Fruit fly (Drosophila melanogaster) whole organism, embryonic: ENCODE results near the gene msn.

ENCODE experiments used
- Ada2b ChIP-seq: fragments of 200-800 bp; sonication (Bioruptor generic); IDR thresholded peaks from 2 replicates; pipeline ENCODE4 v1.3.6; 2022; ENCODE audit warnings: missing biosample characterization, missing genetic modification characterization
- B-H1 ChIP-seq: fragments of 200-800 bp; sonication (Bioruptor generic); IDR thresholded peaks from 3 replicates; pipeline ENCODE4 v1.3.6; 2022; ENCODE audit warnings: missing biosample characterization, missing genetic modification characterization
- BtbVII ChIP-seq: fragments of 200-800 bp; sonication (Bioruptor generic); optimal IDR thresholded peaks from 3 replicates; lab custom pipeline; 2017; ENCODE audit warnings: missing biosample characterization, mild to moderate bottlenecking, missing genetic modification characterization
- CG10147 ChIP-seq: fragments of 200-800 bp; sonication (Bioruptor generic); optimal IDR thresholded peaks from 2 replicates; lab custom pipeline; 2019; ENCODE audit warnings: missing biosample characterization, mild to moderate bottlenecking, missing genetic modification characterization, moderate library complexity
- CG11398 ChIP-seq: fragments of 200-800 bp; sonication (Bioruptor generic); optimal IDR thresholded peaks from 2 replicates; lab custom pipeline; 2016; ENCODE audit warnings: missing biosample characterization, missing genetic modification characterization
- CG12769 ChIP-seq: fragments of 200-800 bp; sonication (Bioruptor generic); optimal IDR thresholded peaks from 2 replicates; lab custom pipeline; 2019; ENCODE audit warnings: missing biosample characterization, mild to moderate bottlenecking, missing genetic modification characterization, moderate library complexity
- CG12942 ChIP-seq: fragments of 200-800 bp; sonication (Bioruptor generic); optimal IDR thresholded peaks from 3 replicates; lab custom pipeline; 2016; ENCODE audit warnings: missing biosample characterization, missing genetic modification characterization
- CG1603 ChIP-seq: fragments of 200-800 bp; sonication (Bioruptor generic); optimal IDR thresholded peaks from 2 replicates; lab custom pipeline; 2019; ENCODE audit warnings: missing biosample characterization, mild to moderate bottlenecking, missing genetic modification characterization, moderate library complexity
- CG17328 ChIP-seq: fragments of 200-800 bp; sonication (Bioruptor generic); IDR thresholded peaks from 2 replicates; pipeline ENCODE4 v1.3.6; 2022; ENCODE audit warnings: missing biosample characterization, missing genetic modification characterization
- CG18476 ChIP-seq: fragments of 200-800 bp; sonication (Bioruptor generic); optimal IDR thresholded peaks from 2 replicates; lab custom pipeline; 2016; ENCODE audit warnings: missing biosample characterization, mild to moderate bottlenecking, missing genetic modification characterization
- CG2875 ChIP-seq: fragments of 200-800 bp; sonication (Bioruptor generic); optimal IDR thresholded peaks from 2 replicates; lab custom pipeline; 2017; ENCODE audit warnings: missing biosample characterization, mild to moderate bottlenecking, missing genetic modification characterization, missing genetic modification reagents
- CG30431 ChIP-seq: fragments of 200-800 bp; sonication (Bioruptor generic); optimal IDR thresholded peaks from 2 replicates; lab custom pipeline; 2017; ENCODE audit warnings: missing biosample characterization, missing genetic modification characterization
- CG31224 ChIP-seq: fragments of 200-800 bp; sonication (Bioruptor generic); IDR thresholded peaks from 2 replicates; pipeline ENCODE4 v1.3.6; 2022; ENCODE audit warnings: missing biosample characterization, missing genetic modification characterization
- CG34422 ChIP-seq: fragments of 200-800 bp; sonication (Bioruptor generic); IDR thresholded peaks from 3 replicates; pipeline ENCODE4 v1.3.6; 2022; ENCODE audit warnings: missing biosample characterization, missing genetic modification characterization
- CG4730 ChIP-seq: fragments of 200-800 bp; sonication (Bioruptor generic); IDR thresholded peaks from 2 replicates; pipeline ENCODE4 v1.3.6; 2022; ENCODE audit warnings: missing biosample characterization, missing genetic modification characterization
- CG5180 ChIP-seq: fragments of 200-800 bp; sonication (Bioruptor generic); optimal IDR thresholded peaks from 3 replicates; lab custom pipeline; 2017; ENCODE audit warnings: missing biosample characterization, missing genetic modification characterization, mild to moderate bottlenecking, moderate library complexity, missing genetic modification reagents
- CG6813 ChIP-seq: fragments of 200-800 bp; sonication (Bioruptor generic); optimal IDR thresholded peaks from 2 replicates; lab custom pipeline; 2017; ENCODE audit warnings: missing biosample characterization, missing genetic modification characterization, mild to moderate bottlenecking, moderate library complexity, missing genetic modification reagents
- CG7556 ChIP-seq: fragments of 200-800 bp; sonication (Bioruptor generic); optimal IDR thresholded peaks from 2 replicates; lab custom pipeline; 2017; ENCODE audit warnings: missing biosample characterization, mild to moderate bottlenecking, missing genetic modification characterization
- CG7839 ChIP-seq: fragments of 200-800 bp; sonication (Bioruptor generic); optimal IDR thresholded peaks from 3 replicates; lab custom pipeline; 2018; ENCODE audit warnings: missing biosample characterization, mild to moderate bottlenecking, missing genetic modification characterization, moderate library complexity
- CG9437 ChIP-seq: fragments of 200-800 bp; sonication (Bioruptor generic); optimal IDR thresholded peaks from 2 replicates; lab custom pipeline; 2018; ENCODE audit warnings: missing biosample characterization, mild to moderate bottlenecking, missing genetic modification characterization
- CHES-1-like ChIP-seq: fragments of 200-800 bp; sonication (Bioruptor generic); optimal IDR thresholded peaks from 2 replicates; lab custom pipeline; 2016; ENCODE audit warnings: missing biosample characterization, missing genetic modification characterization
- Dad ChIP-seq: fragments of 200-800 bp; sonication (Bioruptor generic); optimal IDR thresholded peaks from 3 replicates; lab custom pipeline; 2016; ENCODE audit warnings: missing biosample characterization, missing genetic modification characterization
- Dip2 ChIP-seq: fragments of 200-800 bp; sonication (Bioruptor generic); IDR thresholded peaks from 2 replicates; pipeline ENCODE4 v1.3.6; 2022; ENCODE audit warnings: missing biosample characterization, missing genetic modification characterization
- Dp ChIP-seq: fragments of 200-800 bp; sonication (Bioruptor generic); optimal IDR thresholded peaks from 2 replicates; lab custom pipeline; 2018; ENCODE audit warnings: missing biosample characterization, mild to moderate bottlenecking, missing genetic modification characterization, moderate library complexity
- Elba2 ChIP-seq: fragments of 200-800 bp; sonication (Bioruptor generic); optimal IDR thresholded peaks from 3 replicates; lab custom pipeline; 2016; ENCODE audit warnings: missing biosample characterization, missing genetic modification characterization
- Nf-YB ChIP-seq: fragments of 200-800 bp; sonication (Bioruptor generic); optimal IDR thresholded peaks from 3 replicates; lab custom pipeline; 2019; ENCODE audit warnings: missing biosample characterization, mild to moderate bottlenecking, missing genetic modification characterization, moderate library complexity
- Oaz ChIP-seq: fragments of 200-800 bp; sonication (Bioruptor generic); IDR thresholded peaks from 2 replicates; pipeline ENCODE4 v1.3.6; 2022; ENCODE audit warnings: missing biosample characterization, missing genetic modification characterization
- Optix ChIP-seq: fragments of 200-800 bp; sonication (Bioruptor generic); IDR thresholded peaks from 3 replicates; pipeline ENCODE4 v1.3.6; 2022; ENCODE audit warnings: missing biosample characterization, missing genetic modification characterization
- Xrp1 ChIP-seq: fragments of 200-800 bp; sonication (Bioruptor generic); IDR thresholded peaks from 2 replicates; pipeline ENCODE4 v1.3.6; 2022; ENCODE audit warnings: missing biosample characterization, missing genetic modification characterization
- ara ChIP-seq: fragments of 200-800 bp; sonication (Bioruptor generic); IDR thresholded peaks from 2 replicates; pipeline ENCODE4 v1.3.6; 2022; ENCODE audit warnings: missing biosample characterization, missing genetic modification characterization
- ash1 ChIP-seq: fragments of 200-800 bp; sonication (Bioruptor generic); optimal IDR thresholded peaks from 2 replicates; lab custom pipeline; 2018; ENCODE audit warnings: missing biosample characterization, mild to moderate bottlenecking, missing genetic modification characterization
- btn ChIP-seq: fragments of 200-800 bp; sonication (Bioruptor generic); optimal IDR thresholded peaks from 2 replicates; lab custom pipeline; 2016; ENCODE audit warnings: missing biosample characterization, missing genetic modification characterization
- chif ChIP-seq, 2 experiments: fragments of 200-800 bp; sonication (Bioruptor generic); optimal IDR thresholded peaks; 3 replicates each; lab custom pipeline; 2016; ENCODE audit warnings: missing biosample characterization in 2 of 2, missing genetic modification characterization in 2 of 2
- emc ChIP-seq: fragments of 200-800 bp; sonication (Bioruptor generic); optimal IDR thresholded peaks from 2 replicates; lab custom pipeline; 2016; ENCODE audit warnings: missing biosample characterization, missing genetic modification characterization
- gsb-n ChIP-seq: fragments of 200-800 bp; sonication (Bioruptor generic); optimal IDR thresholded peaks from 3 replicates; lab custom pipeline; 2018; ENCODE audit warnings: missing biosample characterization, mild to moderate bottlenecking, missing genetic modification characterization
- ham ChIP-seq: fragments of 200-800 bp; sonication (Bioruptor generic); IDR thresholded peaks from 2 replicates; pipeline ENCODE4 v1.3.6; 2022; ENCODE audit warnings: missing biosample characterization, missing genetic modification characterization
- inv ChIP-seq: fragments of 200-800 bp; sonication (Bioruptor generic); IDR thresholded peaks from 2 replicates; pipeline ENCODE4 v1.3.6; 2022; ENCODE audit warnings: missing biosample characterization, missing genetic modification characterization; ENCODE audit not compliant: partially characterized antibody
- klu ChIP-seq: fragments of 200-800 bp; sonication (Bioruptor generic); IDR thresholded peaks from 2 replicates; pipeline ENCODE4 v1.3.6; 2022; ENCODE audit warnings: missing biosample characterization, missing genetic modification characterization
- nau ChIP-seq: fragments of 200-800 bp; sonication (Bioruptor generic); optimal IDR thresholded peaks from 3 replicates; lab custom pipeline; 2017; ENCODE audit warnings: missing biosample characterization, mild to moderate bottlenecking, missing genetic modification characterization, missing genetic modification reagents
- nerfin-2 ChIP-seq: fragments of 200-800 bp; sonication (Bioruptor generic); IDR thresholded peaks from 2 replicates; pipeline ENCODE4 v1.3.6; 2022; ENCODE audit warnings: missing biosample characterization, missing genetic modification characterization; ENCODE audit not compliant: partially characterized antibody
- org-1 ChIP-seq: fragments of 200-800 bp; sonication (Bioruptor generic); optimal IDR thresholded peaks from 2 replicates; lab custom pipeline; 2017; ENCODE audit warnings: missing biosample characterization, missing genetic modification characterization
- otp ChIP-seq: fragments of 200-800 bp; sonication (Bioruptor generic); IDR thresholded peaks from 3 replicates; pipeline ENCODE4, ENCODE4 v1.3.6; 2022; ENCODE audit warnings: missing biosample characterization, missing genetic modification characterization
- pb ChIP-seq: fragments of 200-800 bp; sonication (Bioruptor generic); optimal IDR thresholded peaks from 3 replicates; lab custom pipeline; 2016; ENCODE audit warnings: missing biosample characterization, missing genetic modification characterization
- pzg ChIP-seq: fragments of 200-800 bp; sonication (Bioruptor generic); optimal IDR thresholded peaks from 3 replicates; lab custom pipeline; 2018; ENCODE audit warnings: missing biosample characterization, mild to moderate bottlenecking, missing genetic modification characterization, moderate library complexity
- row ChIP-seq: fragments of 200-800 bp; sonication (Bioruptor generic); IDR thresholded peaks from 3 replicates; pipeline ENCODE4 v1.3.6; 2022; ENCODE audit warnings: missing biosample characterization, missing genetic modification characterization
- run ChIP-seq: fragments of 200-800 bp; sonication (Bioruptor generic); optimal IDR thresholded peaks from 3 replicates; lab custom pipeline; 2018; ENCODE audit warnings: missing biosample characterization, mild to moderate bottlenecking, missing genetic modification characterization
- salm ChIP-seq: fragments of 200-800 bp; sonication (Bioruptor generic); optimal IDR thresholded peaks from 2 replicates; lab custom pipeline; 2018; ENCODE audit warnings: missing biosample characterization, mild to moderate bottlenecking, missing genetic modification characterization
- shn ChIP-seq: fragments of 200-800 bp; sonication (Bioruptor generic); optimal IDR thresholded peaks from 3 replicates; lab custom pipeline; 2016; ENCODE audit warnings: missing biosample characterization, missing genetic modification characterization
- sob ChIP-seq: fragments of 200-800 bp; sonication (Bioruptor generic); IDR thresholded peaks from 2 replicates; pipeline ENCODE4 v1.3.6; 2022; ENCODE audit warnings: missing biosample characterization, missing genetic modification characterization
- tap ChIP-seq: fragments of 200-800 bp; optimal IDR thresholded peaks from 3 replicates; lab custom pipeline; 2019; ENCODE audit warnings: missing biosample characterization, mild to moderate bottlenecking, missing genetic modification characterization, moderate library complexity
- ttk ChIP-seq: fragments of 200-800 bp; sonication (Bioruptor generic); IDR thresholded peaks from 2 replicates; pipeline ENCODE4 v2.1.2; 2022; ENCODE audit warnings: missing biosample characterization, missing genetic modification characterization

msn gene

DNA sequence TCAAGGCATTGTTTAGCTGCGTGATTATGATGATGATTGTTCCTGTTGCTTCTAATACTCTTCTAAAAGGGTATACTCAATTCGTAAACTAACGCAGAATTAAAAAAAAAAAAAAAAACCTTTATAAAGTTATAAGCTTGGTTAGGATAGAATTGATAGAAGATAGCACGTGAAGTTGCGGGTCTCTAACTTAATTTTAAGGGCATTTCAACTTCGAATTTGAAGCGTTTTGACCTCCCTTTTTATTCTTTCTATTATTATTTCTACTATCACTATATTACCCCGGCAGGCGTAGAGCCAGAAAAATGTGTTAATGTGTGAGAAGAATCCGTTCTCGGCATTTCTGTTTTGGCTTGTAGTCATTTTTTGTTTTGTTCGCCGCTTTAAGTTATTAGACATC is 7.6 kb downstream of the msn start (continued):
- peak; percentile 12 for TF ChIP-seq CG9437
- no peak for TF ChIP-seq Elba2
- TF ChIP-seq CHES-1-like (GFP tag; lab: Kevin White, UChicago), result peak; percentile 23
- TF ChIP-seq chif (GFP tag; optimal IDR thresholded peaks at IDR 0.05; lab: Kevin White, UChicago), result peak; percentile 61 to 72
- peak; percentile 60 for TF ChIP-seq CG7556 (GFP tag; lab: Kevin White, UChicago)
- peak; percentile 67 for TF ChIP-seq Ada2b
- TF ChIP-seq CG1603 (tag; lab: Kevin White, UChicago), result no peak
- peak; percentile 50; the same call in 1 of the 3 replicates for TF ChIP-seq CG34422 (GFP tag; lab: Robert Waterston, UW)
- peak; percentile 64; the same call in 1 of the 2 replicates for TF ChIP-seq ara (GFP tag; lab: Robert Waterston, UW)
- TF ChIP-seq B-H1, result peak; percentile 36; the same call in 2 of the 3 replicates
- TF ChIP-seq ash1, result no peak
- TF ChIP-seq CG10147, result peak; percentile 58
- peak; percentile 79 for TF ChIP-seq Xrp1 (GFP tag; lab: Robert Waterston, UW)
- TF ChIP-seq otp, result 0 out of 3 replicates have a peak, but pooled peaks have one; percentile 51
- no peak for TF ChIP-seq emc (GFP tag; lab: Kevin White, UChicago)
- no peak for TF ChIP-seq pzg (GFP tag; lab: Kevin White, UChicago)
- no peak for TF ChIP-seq Dip2
- no peak for TF ChIP-seq Oaz
- peak; percentile 31 for TF ChIP-seq salm
- no peak for TF ChIP-seq run (tag; lab: Kevin White, UChicago)
- no peak for TF ChIP-seq Dp
- no peak for TF ChIP-seq CG30431 (GFP tag; lab: Kevin White, UChicago)
- peak; percentile 84 for TF ChIP-seq row (GFP tag; lab: Robert Waterston, UW)
- TF ChIP-seq Dad, result peak; percentile 33
- peak; percentile 32 for TF ChIP-seq CG2875 (GFP tag; lab: Kevin White, UChicago)
- TF ChIP-seq inv (GFP tag; lab: Robert Waterston, UW), result no peak
- TF ChIP-seq CG4730 (GFP tag; lab: Robert Waterston, UW), result 0 out of 2 replicates have a peak, but pooled peaks have one; percentile 34
- TF ChIP-seq CG5180 (GFP tag; lab: Kevin White, UChicago), result peak; percentile 4
- peak; percentile 52; the same call in 1 of the 3 replicates for TF ChIP-seq Optix (GFP tag; lab: Robert Waterston, UW)
- TF ChIP-seq Nf-YB (GFP tag; lab: Kevin White, UChicago), result peak; percentile 48
- peak; percentile 31 for TF ChIP-seq nau
- no peak for TF ChIP-seq btn
- TF ChIP-seq CG7839 (tag; lab: Kevin White, UChicago), result peak; percentile 73
- peak; percentile 44 for TF ChIP-seq CG11398 (GFP tag; lab: Kevin White, UChicago)
- peak; percentile 74 for TF ChIP-seq CG17328 (GFP tag; lab: Robert Waterston, UW)
- TF ChIP-seq tap (tag; lab: Kevin White, UChicago), result peak; percentile 54
- TF ChIP-seq CG12942 (GFP tag; lab: Kevin White, UChicago), result peak; percentile 19
- TF ChIP-seq CG12769 (tag; lab: Kevin White, UChicago), result no peak
- peak; percentile 48 for TF ChIP-seq CG18476 (GFP tag; lab: Kevin White, UChicago)
- no peak; the same call in 1 of the 2 replicates for TF ChIP-seq klu
- TF ChIP-seq sob, result peak; percentile 63
- TF ChIP-seq nerfin-2, result no peak
- TF ChIP-seq shn, result no peak
- TF ChIP-seq ham (GFP tag; lab: Robert Waterston, UW), result no peak
- no peak for TF ChIP-seq pb (GFP tag; lab: Kevin White, UChicago)
- peak; percentile 14 for TF ChIP-seq CG6813
- TF ChIP-seq ttk (GFP tag; lab: Robert Waterston, UW), result 0 out of 2 replicates have a peak, but pooled peaks have one; percentile 28
- TF ChIP-seq BtbVII (GFP tag; lab: Kevin White, UChicago), result peak; percentile 61
- peak; percentile 67 for TF ChIP-seq gsb-n (tag; lab: Kevin White, UChicago)
- TF ChIP-seq org-1 (GFP tag; lab: Kevin White, UChicago), result peak; percentile 33
- TF ChIP-seq CG31224, result 0 out of 2 replicates have a peak, but pooled peaks have one; percentile 22
